Fruit fly (Drosophila melanogaster): ENCODE results near the gene Vps45.

The Vps45 gene

DNA sequence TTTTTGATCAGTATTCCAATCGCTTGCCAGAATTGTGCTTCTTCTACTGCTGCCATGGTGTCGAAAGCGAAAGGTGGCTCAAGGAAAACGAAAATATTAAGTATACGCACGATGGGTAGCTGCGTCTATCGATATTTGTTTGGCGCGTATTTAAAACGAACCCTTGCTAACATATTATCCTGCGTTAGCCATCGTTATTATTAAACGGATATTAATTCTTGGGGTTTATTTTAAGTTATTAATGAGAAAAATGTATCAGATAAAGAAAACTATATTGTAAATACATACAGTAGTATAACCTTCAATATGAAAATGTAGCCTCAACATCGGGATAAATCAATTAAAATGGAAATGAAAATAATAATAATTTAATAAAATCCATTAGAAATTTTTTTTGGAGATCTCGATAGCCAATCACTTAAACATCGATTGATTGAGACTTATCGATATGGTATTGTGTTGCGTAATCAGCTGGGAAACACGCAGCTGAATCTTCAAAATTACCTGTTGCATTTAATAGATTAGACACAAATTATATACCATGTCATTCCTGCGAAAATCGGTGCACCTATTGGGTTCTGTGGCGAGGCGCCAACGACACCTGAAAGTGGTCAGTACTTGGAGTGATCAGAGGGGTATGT, 8.3 kb upstream of the Vps45 start, which contains the start of the genes CG9386 and BckdhA (continued):
- TF ChIP-seq CG10431 (GFP tag; optimal IDR thresholded peaks at IDR 0.05) (no peak), ind (GFP tag; optimal IDR thresholded peaks at IDR 0.05) (peak; percentile 52), CG6254 (GFP tag; optimal IDR thresholded peaks at IDR 0.05) (no peak), fd102C (GFP tag; optimal IDR thresholded peaks at IDR 0.05) (no peak), CG4404 (GFP tag; IDR thresholded peaks at IDR 0.05) (no peak), Asciz (GFP tag; optimal IDR thresholded peaks at IDR 0.05) (no peak), h (optimal IDR thresholded peaks at IDR 0.05) (no peak), zf30C (GFP tag; optimal IDR thresholded peaks at IDR 0.05) (no peak), Hmx (GFP tag; optimal IDR thresholded peaks at IDR 0.05) (peak; percentile 32), Tbp (GFP tag; optimal IDR thresholded peaks at IDR 0.05) (no peak), jumu (GFP tag; optimal IDR thresholded peaks at IDR 0.05) (peak; percentile 30), pzg (GFP tag; optimal IDR thresholded peaks at IDR 0.05) (peak; percentile 55), CG4617 (GFP tag; optimal IDR thresholded peaks at IDR 0.05; ENCODE audit: borderline replicate concordance) (no peak), grau (tag; optimal IDR thresholded peaks at IDR 0.05) (peak; percentile 56), usp (GFP tag; optimal IDR thresholded peaks at IDR 0.05) (no peak), CG6654 (GFP tag; optimal IDR thresholded peaks at IDR 0.05) (no peak), MESR4 (GFP tag; optimal IDR thresholded peaks at IDR 0.05) (peak; percentile 68), Sry-β (GFP tag; optimal IDR thresholded peaks at IDR 0.05) (peak; percentile 33), Optix (GFP tag; IDR thresholded peaks at IDR 0.05) (no peak), Jarid2 (GFP tag; optimal IDR thresholded peaks at IDR 0.05) (no peak), vnd (GFP tag; IDR thresholded peaks at IDR 0.05; ENCODE audit: partially characterized antibody) (peak; percentile 64), lmd (GFP tag; IDR thresholded peaks at IDR 0.05) (peak; percentile 48; the same call in 1 of the 2 replicates), Taf1 (GFP tag; IDR thresholded peaks at IDR 0.05) (0 out of 2 replicates have a peak, but pooled peaks have one; percentile 24), CG9817 (tag; optimal IDR thresholded peaks at IDR 0.05) (peak; percentile 63), croc (GFP tag; conservative IDR thresholded peaks at IDR 0.05) (no peak), Nf-YC (tag; optimal IDR thresholded peaks at IDR 0.05) (peak; percentile 62), az2 (GFP tag; optimal IDR thresholded peaks at IDR 0.05) (peak; percentile 37), CG16779 (GFP tag; IDR thresholded peaks at IDR 0.05) (no peak), Mrtf (GFP tag; IDR thresholded peaks at IDR 0.05) (no peak), grn (GFP tag; optimal IDR thresholded peaks at IDR 0.05) (peak; percentile 57), ems (GFP tag; optimal IDR thresholded peaks at IDR 0.05) (peak; percentile 53), Doc2 (GFP tag; IDR thresholded peaks at IDR 0.05) (no peak), twi (tag; optimal IDR thresholded peaks at IDR 0.05) (no peak), CG8388 (GFP tag; optimal IDR thresholded peaks at IDR 0.05) (peak; percentile 5), tup (GFP tag; optimal IDR thresholded peaks at IDR 0.05) (no peak), CG8359 (GFP tag; optimal IDR thresholded peaks at IDR 0.05; ENCODE audit: borderline replicate concordance) (no peak), CG30403 (GFP tag; optimal IDR thresholded peaks at IDR 0.05) (peak; percentile 75), trh (GFP tag; optimal IDR thresholded peaks at IDR 0.05) (no peak), CG10543 (GFP tag; optimal IDR thresholded peaks at IDR 0.05) (peak; percentile 62), lab (GFP tag; optimal IDR thresholded peaks at IDR 0.05) (peak; percentile 55), Gsc (GFP tag; IDR thresholded peaks at IDR 0.05) (no peak), Camta (GFP tag; optimal IDR thresholded peaks at IDR 0.05) (no peak), CG7928 (GFP tag; optimal IDR thresholded peaks at IDR 0.05) (no peak), Deaf1 (tag; optimal IDR thresholded peaks at IDR 0.05) (no peak), CG7786 (GFP tag; optimal IDR thresholded peaks at IDR 0.05) (peak; percentile 16), Myb (GFP tag; optimal IDR thresholded peaks at IDR 0.05) (peak; percentile 29), inv (GFP tag; IDR thresholded peaks at IDR 0.05; ENCODE audit: partially characterized antibody) (peak; percentile 54), Hr39 (optimal IDR thresholded peaks at IDR 0.05) (no peak), CG11456 (GFP tag; IDR thresholded peaks at IDR 0.05) (peak; percentile 57; the same call in 2 of the 3 replicates), CG15696 (tag; optimal IDR thresholded peaks at IDR 0.05) (peak; percentile 38), Dll (GFP tag; IDR thresholded peaks at IDR 0.05; ENCODE audit: partially characterized antibody) (peak; percentile 85)

Data from whole organism, embryonic.